Worm (Caenorhabditis elegans): ENCODE measurements around the gene F38A6.5.

- TF ChIP-seq drap-1 (GFP tag; optimal IDR thresholded peaks at IDR 0.05) (no peak), lin-13 (tag; optimal IDR thresholded peaks at IDR 0.05) (no peak)
These were observed 26.7 kb downstream of the F38A6.5 start for ce11 chrV:20746805-20747204.
